Fruit fly (Drosophila melanogaster) whole organism, embryonic: ENCODE results near the gene Cyp318a1.
A peak's percentile ranks its signal among the peaks of the same experiment; 100 is the strongest.

Source experiments
- BtbVII ChIP-seq: fragments of 200-800 bp; sonication (Bioruptor generic); optimal IDR thresholded peaks from 3 replicates; lab custom pipeline; 2017; ENCODE audit warnings: missing biosample characterization, mild to moderate bottlenecking, missing genetic modification characterization
- CG11504 ChIP-seq: fragments of 200-800 bp; sonication (Bioruptor generic); optimal IDR thresholded peaks from 3 replicates; lab custom pipeline; 2019; ENCODE audit warnings: missing biosample characterization, mild to moderate bottlenecking, missing genetic modification characterization, moderate library complexity
- CG12071 ChIP-seq: fragments of 200-800 bp; sonication (Bioruptor generic); optimal IDR thresholded peaks from 3 replicates; lab custom pipeline; 2018; ENCODE audit warnings: missing biosample characterization, mild to moderate bottlenecking, missing genetic modification characterization
- CG12391 ChIP-seq: fragments of 200-800 bp; sonication (Bioruptor generic); optimal IDR thresholded peaks from 3 replicates; lab custom pipeline; 2018; ENCODE audit warnings: missing biosample characterization, mild to moderate bottlenecking, missing genetic modification characterization, moderate library complexity
- CG12769 ChIP-seq: fragments of 200-800 bp; sonication (Bioruptor generic); optimal IDR thresholded peaks from 2 replicates; lab custom pipeline; 2019; ENCODE audit warnings: missing biosample characterization, mild to moderate bottlenecking, missing genetic modification characterization, moderate library complexity
- CG13424 ChIP-seq: fragments of 200-800 bp; sonication (Bioruptor generic); optimal IDR thresholded peaks from 2 replicates; lab custom pipeline; 2019; ENCODE audit warnings: missing biosample characterization, mild to moderate bottlenecking, missing genetic modification characterization, moderate library complexity
- CG14441 ChIP-seq: fragments of 200-800 bp; sonication (Bioruptor generic); IDR thresholded peaks from 2 replicates; pipeline ENCODE4 v1.3.6; 2022; ENCODE audit warnings: missing biosample characterization, missing genetic modification characterization
- CG14965 ChIP-seq: fragments of 200-800 bp; sonication (Bioruptor generic); optimal IDR thresholded peaks from 2 replicates; lab custom pipeline; 2016; ENCODE audit warnings: missing biosample characterization, missing genetic modification characterization, borderline replicate concordance
- CG1603 ChIP-seq: fragments of 200-800 bp; sonication (Bioruptor generic); optimal IDR thresholded peaks from 2 replicates; lab custom pipeline; 2019; ENCODE audit warnings: missing biosample characterization, mild to moderate bottlenecking, missing genetic modification characterization, moderate library complexity
- CG17359 ChIP-seq: fragments of 200-800 bp; sonication (Bioruptor generic); optimal IDR thresholded peaks from 3 replicates; lab custom pipeline; 2018; ENCODE audit warnings: missing biosample characterization, mild to moderate bottlenecking, missing genetic modification characterization, moderate library complexity
- CG17385 ChIP-seq: fragments of 200-800 bp; sonication (Bioruptor generic); optimal IDR thresholded peaks from 3 replicates; lab custom pipeline; 2018; ENCODE audit warnings: missing biosample characterization, mild to moderate bottlenecking, missing genetic modification characterization
- CG18262 ChIP-seq: fragments of 200-800 bp; optimal IDR thresholded peaks from 3 replicates; lab custom pipeline; 2019; ENCODE audit warnings: missing biosample characterization, mild to moderate bottlenecking, missing genetic modification characterization, moderate library complexity
- CG18599 ChIP-seq: fragments of 200-800 bp; sonication (Bioruptor generic); optimal IDR thresholded peaks from 3 replicates; lab custom pipeline; 2017; ENCODE audit warnings: missing biosample characterization, missing genetic modification characterization, mild to moderate bottlenecking, moderate library complexity, missing genetic modification reagents
- CG18764 ChIP-seq: fragments of 200-800 bp; sonication (Bioruptor generic); optimal IDR thresholded peaks from 3 replicates; lab custom pipeline; 2016; ENCODE audit warnings: missing biosample characterization, missing genetic modification characterization
- CG2120 ChIP-seq: fragments of 200-800 bp; sonication (Bioruptor generic); optimal IDR thresholded peaks from 3 replicates; lab custom pipeline; 2016; ENCODE audit warnings: missing biosample characterization, missing genetic modification characterization
- CG2678 ChIP-seq: fragments of 200-800 bp; sonication (Bioruptor generic); optimal IDR thresholded peaks from 3 replicates; lab custom pipeline; 2019; ENCODE audit warnings: missing biosample characterization, mild to moderate bottlenecking, missing genetic modification characterization, moderate library complexity
- CG2712 ChIP-seq: fragments of 200-800 bp; optimal IDR thresholded peaks from 3 replicates; lab custom pipeline; 2019; ENCODE audit warnings: missing biosample characterization, mild to moderate bottlenecking, missing genetic modification characterization, moderate library complexity
- CG32532 ChIP-seq: fragments of 200-800 bp; sonication (Bioruptor generic); IDR thresholded peaks from 2 replicates; pipeline ENCODE4 v1.3.6; 2022; ENCODE audit warnings: missing biosample characterization, missing genetic modification characterization
- CG3281 ChIP-seq: fragments of 200-800 bp; sonication (Bioruptor generic); optimal IDR thresholded peaks from 3 replicates; lab custom pipeline; 2017; ENCODE audit warnings: missing biosample characterization, mild to moderate bottlenecking, missing genetic modification characterization
- CG34422 ChIP-seq: fragments of 200-800 bp; sonication (Bioruptor generic); IDR thresholded peaks from 3 replicates; pipeline ENCODE4 v1.3.6; 2022; ENCODE audit warnings: missing biosample characterization, missing genetic modification characterization
- CG6683 ChIP-seq: fragments of 200-800 bp; sonication (Bioruptor generic); optimal IDR thresholded peaks from 2 replicates; lab custom pipeline; 2017; ENCODE audit warnings: missing biosample characterization, mild to moderate bottlenecking, missing genetic modification characterization, missing genetic modification reagents
- CG8924 ChIP-seq: fragments of 200-800 bp; optimal IDR thresholded peaks from 3 replicates; lab custom pipeline; 2019; ENCODE audit warnings: missing biosample characterization, mild to moderate bottlenecking, missing genetic modification characterization, moderate library complexity
- CG9817 ChIP-seq: fragments of 200-800 bp; sonication (Bioruptor generic); optimal IDR thresholded peaks from 2 replicates; lab custom pipeline; 2018; ENCODE audit warnings: missing biosample characterization, mild to moderate bottlenecking, missing genetic modification characterization, moderate library complexity
- CrebB ChIP-seq: fragments of 200-800 bp; sonication (Bioruptor generic); optimal IDR thresholded peaks from 3 replicates; lab custom pipeline; 2018; ENCODE audit warnings: missing biosample characterization, mild to moderate bottlenecking, missing genetic modification characterization
- D19A ChIP-seq: fragments of 200-800 bp; optimal IDR thresholded peaks from 3 replicates; lab custom pipeline; 2019; ENCODE audit warnings: missing biosample characterization, mild to moderate bottlenecking, missing genetic modification characterization, moderate library complexity
- Dad ChIP-seq: fragments of 200-800 bp; sonication (Bioruptor generic); optimal IDR thresholded peaks from 3 replicates; lab custom pipeline; 2016; ENCODE audit warnings: missing biosample characterization, missing genetic modification characterization
- Fer1 ChIP-seq: fragments of 200-800 bp; sonication (Bioruptor generic); optimal IDR thresholded peaks from 2 replicates; lab custom pipeline; 2017; ENCODE audit warnings: missing biosample characterization, mild to moderate bottlenecking, missing genetic modification characterization
- Hand ChIP-seq: fragments of 200-800 bp; sonication (Bioruptor generic); optimal IDR thresholded peaks from 2 replicates; lab custom pipeline; 2017; ENCODE audit warnings: mild to moderate bottlenecking, missing biosample characterization, missing genetic modification reagents, missing genetic modification characterization
- Oli ChIP-seq: fragments of 200-800 bp; sonication (Bioruptor generic); optimal IDR thresholded peaks from 2 replicates; lab custom pipeline; 2018; ENCODE audit warnings: missing biosample characterization, mild to moderate bottlenecking, missing genetic modification characterization, moderate library complexity
- Ptx1 ChIP-seq: fragments of 200-800 bp; sonication (Bioruptor generic); IDR thresholded peaks from 2 replicates; pipeline ENCODE4 v1.3.6; 2022; ENCODE audit warnings: missing biosample characterization, missing genetic modification characterization
- Sox102F ChIP-seq: fragments of 200-800 bp; sonication (Bioruptor generic); optimal IDR thresholded peaks from 2 replicates; lab custom pipeline; 2018; ENCODE audit warnings: missing biosample characterization, mild to moderate bottlenecking, missing genetic modification characterization, moderate library complexity
- Usf ChIP-seq: fragments of 200-800 bp; sonication (Bioruptor generic); optimal IDR thresholded peaks from 2 replicates; lab custom pipeline; 2017; ENCODE audit warnings: missing genotype, missing biosample characterization, missing genetic modification characterization
- Xbp1 ChIP-seq: fragments of 200-800 bp; sonication (Bioruptor generic); optimal IDR thresholded peaks from 3 replicates; lab custom pipeline; 2016; ENCODE audit warnings: missing biosample characterization, mild to moderate bottlenecking, missing genetic modification characterization
- ara ChIP-seq: fragments of 200-800 bp; sonication (Bioruptor generic); IDR thresholded peaks from 2 replicates; pipeline ENCODE4 v1.3.6; 2022; ENCODE audit warnings: missing biosample characterization, missing genetic modification characterization
- crol ChIP-seq: fragments of 200-800 bp; sonication (Bioruptor generic); IDR thresholded peaks from 2 replicates; pipeline ENCODE4 v1.3.6; 2022; ENCODE audit warnings: missing biosample characterization, missing genetic modification characterization
- dmrt99B ChIP-seq: fragments of 200-800 bp; sonication (Bioruptor generic); optimal IDR thresholded peaks from 2 replicates; lab custom pipeline; 2018; ENCODE audit warnings: missing biosample characterization, mild to moderate bottlenecking, missing genetic modification characterization, moderate library complexity
- en ChIP-seq: fragments of 200-800 bp; sonication (Bioruptor generic); optimal IDR thresholded peaks from 2 replicates; lab custom pipeline; 2016; ENCODE audit warnings: missing biosample characterization, missing genetic modification characterization
- eve ChIP-seq, 2 experiments: fragments of >200 bp; optimal IDR thresholded peaks; 2 replicates each; lab custom pipeline; 2017; ENCODE audit warnings: missing biosample characterization in 2 of 2, missing genetic modification characterization in 2 of 2
- exex ChIP-seq: fragments of 200-800 bp; sonication (Bioruptor generic); optimal IDR thresholded peaks from 4 replicates; lab custom pipeline; 2018; ENCODE audit warnings: missing biosample characterization, mild to moderate bottlenecking, missing genetic modification characterization, moderate library complexity
- fd96Cb ChIP-seq: fragments of 200-800 bp; sonication (Bioruptor generic); optimal IDR thresholded peaks from 2 replicates; lab custom pipeline; 2018; ENCODE audit warnings: missing biosample characterization, mild to moderate bottlenecking, missing genetic modification characterization, moderate library complexity
- gem ChIP-seq: fragments of 200-800 bp; sonication (Bioruptor generic); optimal IDR thresholded peaks from 2 replicates; lab custom pipeline; 2019; ENCODE audit warnings: missing biosample characterization, mild to moderate bottlenecking, missing genetic modification characterization, moderate library complexity
- grau ChIP-seq: fragments of 200-800 bp; optimal IDR thresholded peaks from 3 replicates; lab custom pipeline; 2019; ENCODE audit warnings: missing biosample characterization, mild to moderate bottlenecking, missing genetic modification characterization, moderate library complexity
- lmd ChIP-seq: fragments of 200-800 bp; sonication (Bioruptor generic); IDR thresholded peaks from 2 replicates; pipeline ENCODE4 v1.3.6; 2022; ENCODE audit warnings: missing biosample characterization, missing genetic modification characterization
- row ChIP-seq: fragments of 200-800 bp; sonication (Bioruptor generic); IDR thresholded peaks from 3 replicates; pipeline ENCODE4 v1.3.6; 2022; ENCODE audit warnings: missing biosample characterization, missing genetic modification characterization
- tap ChIP-seq: fragments of 200-800 bp; optimal IDR thresholded peaks from 3 replicates; lab custom pipeline; 2019; ENCODE audit warnings: missing biosample characterization, mild to moderate bottlenecking, missing genetic modification characterization, moderate library complexity
- trh ChIP-seq: fragments of 200-800 bp; sonication (Bioruptor generic); optimal IDR thresholded peaks from 2 replicates; lab custom pipeline; 2016; ENCODE audit warnings: missing biosample characterization, missing genetic modification characterization
- unpg ChIP-seq: fragments of 200-800 bp; sonication (Bioruptor generic); optimal IDR thresholded peaks from 3 replicates; lab custom pipeline; 2018; ENCODE audit warnings: missing biosample characterization, mild to moderate bottlenecking, missing genetic modification characterization, moderate library complexity

The Cyp318a1 gene

DNA sequence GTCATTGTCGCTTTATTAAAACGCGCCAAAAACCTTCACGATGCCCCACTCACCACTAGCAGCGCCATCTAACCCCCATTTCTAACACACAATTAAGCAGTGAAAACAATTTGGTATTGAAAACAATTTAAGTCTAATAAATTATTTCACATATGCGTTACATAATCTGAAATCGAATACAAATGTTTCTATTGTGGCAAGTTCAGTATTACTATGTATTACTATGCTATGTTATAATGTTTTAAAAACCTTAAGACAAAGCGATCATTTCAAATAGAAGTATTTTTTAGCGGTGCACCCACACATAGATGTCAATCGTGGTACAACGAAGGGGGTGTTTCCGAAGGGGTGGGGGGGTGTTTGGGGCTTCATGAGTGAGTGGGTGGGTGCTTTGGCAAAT lies 41.2 kb downstream of the Cyp318a1 start (continued):
- TF ChIP-seq en (GFP tag; lab: Kevin White, UChicago) (no peak), lmd (GFP tag; lab: Robert Waterston, UW) (peak; percentile 9; the same call in 1 of the 2 replicates), CG6683 (peak; percentile 14), gem (peak; percentile 65), Xbp1 (GFP tag; lab: Kevin White, UChicago) (peak; percentile 3), CG12769 (tag; lab: Kevin White, UChicago) (peak; percentile 64), CG18262 (tag; lab: Kevin White, UChicago) (peak; percentile 17), ara (GFP tag; lab: Robert Waterston, UW) (no peak), BtbVII (GFP tag; lab: Kevin White, UChicago) (peak; percentile 1), Ptx1 (peak; percentile 27; the same call in 1 of the 2 replicates), trh (GFP tag; lab: Kevin White, UChicago) (no peak), CG2120 (GFP tag; lab: Kevin White, UChicago) (peak; percentile 39), CG17359 (tag; lab: Kevin White, UChicago) (peak; percentile 50), CG1603 (tag; lab: Kevin White, UChicago) (peak; percentile 57), tap (tag; lab: Kevin White, UChicago) (peak; percentile 13), CG12071 (peak; percentile 28), CG34422 (GFP tag; lab: Robert Waterston, UW) (0 out of 3 replicates have a peak, but pooled peaks have one; percentile 18), CG3281 (peak; percentile 24), D19A (tag; lab: Kevin White, UChicago) (peak; percentile 16), CG17385 (GFP tag; lab: Kevin White, UChicago) (peak; percentile 24), Hand (peak; percentile 44), eve (GFP tag; optimal IDR thresholded peaks at IDR 0.05; lab: Kevin White, UChicago) (peak in 1 of 2 experiments; percentile 34), CG14965 (GFP tag; lab: Kevin White, UChicago) (no peak), Fer1 (peak; percentile 71), CrebB (no peak), CG11504 (peak; percentile 67), Dad (GFP tag; lab: Kevin White, UChicago) (no peak), dmrt99B (tag; lab: Kevin White, UChicago) (peak; percentile 62), CG18599 (GFP tag; lab: Kevin White, UChicago) (peak; percentile 74), CG14441 (GFP tag; lab: Robert Waterston, UW) (peak; percentile 11; the same call in 1 of the 2 replicates), crol (no peak), fd96Cb (peak; percentile 10), CG13424 (tag; lab: Kevin White, UChicago) (peak; percentile 48), unpg (GFP tag; lab: Kevin White, UChicago) (peak; percentile 51), row (peak; percentile 59), Sox102F (GFP tag; lab: Kevin White, UChicago) (peak; percentile 50), grau (tag; lab: Kevin White, UChicago) (peak; percentile 54), CG18764 (GFP tag; lab: Kevin White, UChicago) (no peak), CG32532 (GFP tag; lab: Robert Waterston, UW) (peak; percentile 27; the same call in 1 of the 2 replicates), CG9817 (tag; lab: Kevin White, UChicago) (peak; percentile 20), CG2678 (tag; lab: Kevin White, UChicago) (peak; percentile 75), CG2712 (tag; lab: Kevin White, UChicago) (peak; percentile 36), CG8924 (tag; lab: Kevin White, UChicago) (peak; percentile 51), exex (tag; lab: Kevin White, UChicago) (peak; percentile 6), Usf (GFP tag; lab: Kevin White, UChicago) (no peak), CG12391 (tag; lab: Kevin White, UChicago) (peak; percentile 40), Oli (tag; lab: Kevin White, UChicago) (peak; percentile 23)
